Worm (Caenorhabditis elegans): ENCODE measurements around the gene T05C1.1.

DNA sequence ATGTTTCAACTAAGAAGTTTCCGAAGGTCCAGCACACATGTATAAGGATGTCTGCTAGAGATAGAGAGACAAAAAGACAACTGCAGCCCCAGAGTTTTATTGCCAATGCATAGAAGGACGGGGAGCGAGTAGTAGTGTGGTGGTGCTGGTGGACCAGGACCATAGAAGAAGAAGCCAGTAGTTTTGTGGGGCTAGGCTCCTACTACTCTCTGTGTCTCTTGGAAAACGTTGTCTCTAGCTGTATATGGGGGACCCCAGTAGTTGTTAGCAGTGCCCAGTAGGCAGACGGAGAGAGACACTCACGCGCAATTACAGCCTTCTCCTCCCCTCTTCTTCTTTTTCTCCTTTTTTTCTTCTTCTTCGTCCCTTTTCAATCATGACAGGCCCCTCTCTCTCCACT lies 22.4 kb upstream of the T05C1.1 start:
- TF ChIP-seq dao-5 (tag; optimal IDR thresholded peaks at IDR 0.05): no peak
- peak; percentile 80 for TF ChIP-seq him-1 (tag; optimal IDR thresholded peaks at IDR 0.05)

Measured in whole organism, L4/young adult.